Fruit fly (Drosophila melanogaster) whole organism, embryonic: ENCODE results near the gene fwd.
A peak's percentile ranks its signal among the peaks of the same experiment; 100 is the strongest.

Experiments
- Abd-B ChIP-seq: fragments of 200-800 bp; sonication (Bioruptor generic); optimal IDR thresholded peaks from 2 replicates; lab custom pipeline; 2018; ENCODE audit warnings: missing biosample characterization, mild to moderate bottlenecking, missing genetic modification characterization, moderate library complexity
- B-H1 ChIP-seq: fragments of 200-800 bp; sonication (Bioruptor generic); IDR thresholded peaks from 3 replicates; pipeline ENCODE4 v1.3.6; 2022; ENCODE audit warnings: missing biosample characterization, missing genetic modification characterization
- CG10267 ChIP-seq: fragments of 200-800 bp; sonication (Bioruptor generic); optimal IDR thresholded peaks from 2 replicates; lab custom pipeline; 2018; ENCODE audit warnings: missing biosample characterization, mild to moderate bottlenecking, missing genetic modification characterization, moderate library complexity
- CG11093 ChIP-seq: fragments of 200-800 bp; sonication (Bioruptor generic); IDR thresholded peaks from 3 replicates; pipeline ENCODE4 v1.3.6; 2022; ENCODE audit warnings: missing biosample characterization, missing genetic modification characterization
- CG12299 ChIP-seq: fragments of 200-800 bp; sonication (Bioruptor generic); optimal IDR thresholded peaks from 2 replicates; lab custom pipeline; 2018; ENCODE audit warnings: missing biosample characterization, mild to moderate bottlenecking, missing genetic modification characterization
- CG12769 ChIP-seq: fragments of 200-800 bp; sonication (Bioruptor generic); optimal IDR thresholded peaks from 2 replicates; lab custom pipeline; 2019; ENCODE audit warnings: missing biosample characterization, mild to moderate bottlenecking, missing genetic modification characterization, moderate library complexity
- CG13123 ChIP-seq: fragments of 200-800 bp; sonication (Bioruptor generic); optimal IDR thresholded peaks from 2 replicates; lab custom pipeline; 2016; ENCODE audit warnings: missing biosample characterization, missing genetic modification characterization
- CG13424 ChIP-seq: fragments of 200-800 bp; sonication (Bioruptor generic); optimal IDR thresholded peaks from 2 replicates; lab custom pipeline; 2019; ENCODE audit warnings: missing biosample characterization, mild to moderate bottlenecking, missing genetic modification characterization, moderate library complexity
- CG14441 ChIP-seq: fragments of 200-800 bp; sonication (Bioruptor generic); IDR thresholded peaks from 2 replicates; pipeline ENCODE4 v1.3.6; 2022; ENCODE audit warnings: missing biosample characterization, missing genetic modification characterization
- CG17829 ChIP-seq: fragments of 200-800 bp; optimal IDR thresholded peaks from 2 replicates; lab custom pipeline; 2019; ENCODE audit warnings: missing biosample characterization, mild to moderate bottlenecking, missing genetic modification characterization, moderate library complexity
- CG2120 ChIP-seq: fragments of 200-800 bp; sonication (Bioruptor generic); optimal IDR thresholded peaks from 3 replicates; lab custom pipeline; 2016; ENCODE audit warnings: missing biosample characterization, missing genetic modification characterization
- CG2875 ChIP-seq: fragments of 200-800 bp; sonication (Bioruptor generic); optimal IDR thresholded peaks from 2 replicates; lab custom pipeline; 2017; ENCODE audit warnings: missing biosample characterization, mild to moderate bottlenecking, missing genetic modification characterization, missing genetic modification reagents
- CG32532 ChIP-seq: fragments of 200-800 bp; sonication (Bioruptor generic); IDR thresholded peaks from 2 replicates; pipeline ENCODE4 v1.3.6; 2022; ENCODE audit warnings: missing biosample characterization, missing genetic modification characterization
- CG6272 ChIP-seq: fragments of 200-800 bp; sonication (Bioruptor generic); IDR thresholded peaks from 2 replicates; pipeline ENCODE4 v1.3.6; 2022; ENCODE audit warnings: missing biosample characterization, missing genetic modification characterization
- CG6791 ChIP-seq: fragments of 200-800 bp; sonication (Bioruptor generic); IDR thresholded peaks from 3 replicates; pipeline ENCODE4 v1.3.6; 2022; ENCODE audit warnings: missing biosample characterization, missing genetic modification characterization; ENCODE audit not compliant: partially characterized antibody
- CG7556 ChIP-seq: fragments of 200-800 bp; sonication (Bioruptor generic); optimal IDR thresholded peaks from 2 replicates; lab custom pipeline; 2017; ENCODE audit warnings: missing biosample characterization, mild to moderate bottlenecking, missing genetic modification characterization
- CG7987 ChIP-seq: fragments of 200-800 bp; sonication (Bioruptor generic); optimal IDR thresholded peaks from 2 replicates; lab custom pipeline; 2018; ENCODE audit warnings: missing biosample characterization, mild to moderate bottlenecking, missing genetic modification characterization, moderate library complexity
- CG9215 ChIP-seq: fragments of 200-800 bp; sonication (Bioruptor generic); IDR thresholded peaks from 2 replicates; pipeline ENCODE4 v1.3.6; 2022; ENCODE audit warnings: missing biosample characterization, missing genetic modification characterization
- CG9797 ChIP-seq: fragments of 200-800 bp; sonication (Bioruptor generic); optimal IDR thresholded peaks from 3 replicates; lab custom pipeline; 2018; ENCODE audit warnings: missing biosample characterization, mild to moderate bottlenecking, missing genetic modification characterization
- CG9817 ChIP-seq: fragments of 200-800 bp; sonication (Bioruptor generic); optimal IDR thresholded peaks from 2 replicates; lab custom pipeline; 2018; ENCODE audit warnings: missing biosample characterization, mild to moderate bottlenecking, missing genetic modification characterization, moderate library complexity
- D19A ChIP-seq: fragments of 200-800 bp; optimal IDR thresholded peaks from 3 replicates; lab custom pipeline; 2019; ENCODE audit warnings: missing biosample characterization, mild to moderate bottlenecking, missing genetic modification characterization, moderate library complexity
- Deaf1 ChIP-seq: fragments of 200-800 bp; optimal IDR thresholded peaks from 3 replicates; lab custom pipeline; 2019; ENCODE audit warnings: missing biosample characterization, mild to moderate bottlenecking, missing genetic modification characterization, moderate library complexity
- Dll ChIP-seq: fragments of 200-800 bp; sonication (Bioruptor generic); IDR thresholded peaks from 4 replicates; pipeline ENCODE4 v1.3.6; 2022; ENCODE audit warnings: missing biosample characterization, missing genetic modification characterization; ENCODE audit not compliant: partially characterized antibody
- Eip74EF ChIP-seq, 2 experiments: fragments of 200-800 bp in 1 of 2; fragments of >200 bp in 1 of 2; sonication (Bioruptor generic) in 1 of 2; optimal IDR thresholded peaks; 2 replicates each; lab custom pipeline; 2017 to 2019; ENCODE audit warnings: missing biosample characterization in 2 of 2, missing genetic modification characterization in 2 of 2, mild to moderate bottlenecking in 1 of 2, moderate library complexity in 1 of 2
- Lhr ChIP-seq: fragments of 200-800 bp; sonication (Bioruptor generic); optimal IDR thresholded peaks from 3 replicates; lab custom pipeline; 2017; ENCODE audit warnings: mild to moderate bottlenecking, missing biosample characterization, missing genetic modification reagents, missing genetic modification characterization
- MESR4 ChIP-seq: fragments of 200-800 bp; sonication (Bioruptor generic); optimal IDR thresholded peaks from 2 replicates; lab custom pipeline; 2018; ENCODE audit warnings: missing biosample characterization, mild to moderate bottlenecking, missing genetic modification characterization, moderate library complexity
- NC2β ChIP-seq: fragments of 200-800 bp; sonication (Bioruptor generic); optimal IDR thresholded peaks from 2 replicates; lab custom pipeline; 2016; ENCODE audit warnings: missing biosample characterization, missing genetic modification characterization
- NK7.1 ChIP-seq: fragments of 200-800 bp; sonication (Bioruptor generic); optimal IDR thresholded peaks from 3 replicates; lab custom pipeline; 2016; ENCODE audit warnings: missing biosample characterization, missing genetic modification characterization
- Nf-YA ChIP-seq: fragments of 200-800 bp; sonication (Bioruptor generic); IDR thresholded peaks from 2 replicates; pipeline ENCODE4 v1.3.6; 2022; ENCODE audit warnings: missing biosample characterization, missing genetic modification characterization
- Scr ChIP-seq: fragments of 200-800 bp; sonication (Bioruptor generic); IDR thresholded peaks from 2 replicates; pipeline ENCODE4 v1.3.6; 2022; ENCODE audit warnings: missing biosample characterization, missing genetic modification characterization; ENCODE audit not compliant: partially characterized antibody
- Xbp1 ChIP-seq: fragments of 200-800 bp; sonication (Bioruptor generic); optimal IDR thresholded peaks from 3 replicates; lab custom pipeline; 2016; ENCODE audit warnings: missing biosample characterization, mild to moderate bottlenecking, missing genetic modification characterization
- ato ChIP-seq: fragments of 200-800 bp; sonication (Bioruptor generic); IDR thresholded peaks from 2 replicates; pipeline ENCODE4 v1.3.6; 2022; ENCODE audit warnings: missing biosample characterization, missing genetic modification characterization; ENCODE audit not compliant: partially characterized antibody
- az2 ChIP-seq: fragments of 200-800 bp; sonication (Bioruptor generic); optimal IDR thresholded peaks from 3 replicates; lab custom pipeline; 2016; ENCODE audit warnings: missing biosample characterization, missing genetic modification characterization
- chm ChIP-seq: fragments of 200-800 bp; sonication (Bioruptor generic); IDR thresholded peaks from 2 replicates; pipeline ENCODE4 v1.3.6; 2022; ENCODE audit warnings: missing biosample characterization, missing genetic modification characterization
- crc ChIP-seq: fragments of 200-800 bp; sonication (Bioruptor generic); optimal IDR thresholded peaks from 2 replicates; lab custom pipeline; 2016; ENCODE audit warnings: missing biosample characterization, missing genetic modification characterization
- dmrt11E ChIP-seq: fragments of 200-800 bp; sonication (Bioruptor generic); optimal IDR thresholded peaks from 3 replicates; lab custom pipeline; 2018; ENCODE audit warnings: missing biosample characterization, mild to moderate bottlenecking, missing genetic modification characterization, moderate library complexity
- emc ChIP-seq: fragments of 200-800 bp; sonication (Bioruptor generic); optimal IDR thresholded peaks from 2 replicates; lab custom pipeline; 2016; ENCODE audit warnings: missing biosample characterization, missing genetic modification characterization
- gem ChIP-seq: fragments of 200-800 bp; sonication (Bioruptor generic); optimal IDR thresholded peaks from 2 replicates; lab custom pipeline; 2019; ENCODE audit warnings: missing biosample characterization, mild to moderate bottlenecking, missing genetic modification characterization, moderate library complexity
- jumu ChIP-seq: fragments of 200-800 bp; sonication (Bioruptor generic); optimal IDR thresholded peaks from 3 replicates; lab custom pipeline; 2016; ENCODE audit warnings: missing biosample characterization, missing genetic modification characterization
- klu ChIP-seq: fragments of 200-800 bp; sonication (Bioruptor generic); IDR thresholded peaks from 2 replicates; pipeline ENCODE4 v1.3.6; 2022; ENCODE audit warnings: missing biosample characterization, missing genetic modification characterization
- knrl ChIP-seq: fragments of 200-800 bp; sonication (Bioruptor generic); IDR thresholded peaks from 3 replicates; pipeline ENCODE4 v1.3.6; 2022; ENCODE audit warnings: missing biosample characterization, missing genetic modification characterization; ENCODE audit not compliant: partially characterized antibody
- lmd ChIP-seq: fragments of 200-800 bp; sonication (Bioruptor generic); IDR thresholded peaks from 2 replicates; pipeline ENCODE4 v1.3.6; 2022; ENCODE audit warnings: missing biosample characterization, missing genetic modification characterization
- onecut ChIP-seq: fragments of 200-800 bp; sonication (Bioruptor generic); IDR thresholded peaks from 2 replicates; pipeline ENCODE4 v1.3.6; 2022; ENCODE audit warnings: missing biosample characterization, missing genetic modification characterization
- pita ChIP-seq: fragments of 200-800 bp; sonication (Bioruptor generic); optimal IDR thresholded peaks from 2 replicates; lab custom pipeline; 2017; ENCODE audit warnings: missing biosample characterization, mild to moderate bottlenecking, missing genetic modification characterization
- sc ChIP-seq, 3 experiments: fragments of >200 bp in 2 of 3; fragments of 200-800 bp in 1 of 3; sonication (Bioruptor generic) in 1 of 3; optimal IDR thresholded peaks; 2 replicates in 2 of 3; 3 replicates in 1 of 3; lab custom pipeline; 2017; ENCODE audit warnings: mild to moderate bottlenecking in 1 of 3, missing biosample characterization in 1 of 3, missing genetic modification characterization in 1 of 3, missing genetic modification reagents in 1 of 3
- ttk ChIP-seq: fragments of 200-800 bp; sonication (Bioruptor generic); IDR thresholded peaks from 2 replicates; pipeline ENCODE4 v2.1.2; 2022; ENCODE audit warnings: missing biosample characterization, missing genetic modification characterization
- twi ChIP-seq: fragments of 200-800 bp; optimal IDR thresholded peaks from 2 replicates; lab custom pipeline; 2019; ENCODE audit warnings: missing biosample characterization, mild to moderate bottlenecking, missing genetic modification characterization, moderate library complexity

Gene fwd

dm6 chr3L:319145-320009 is at the start of gene fwd (continued):
- TF ChIP-seq crc (GFP tag; lab: Kevin White, UChicago) (no peak), ttk (GFP tag; lab: Robert Waterston, UW) (peak; percentile 14; the same call in 1 of the 2 replicates), CG6272 (GFP tag; lab: Robert Waterston, UW) (peak; percentile 25; the same call in 1 of the 2 replicates), CG10267 (tag; lab: Kevin White, UChicago) (peak; percentile 65), pita (GFP tag; lab: Kevin White, UChicago) (no peak), CG7556 (GFP tag; lab: Kevin White, UChicago) (peak; percentile 19), CG17829 (tag; lab: Kevin White, UChicago) (peak; percentile 70), Abd-B (GFP tag; lab: Kevin White, UChicago) (no peak), sc (optimal IDR thresholded peaks at IDR 0.05; lab: Kevin White, UChicago) (no peak), sc (GFP tag; optimal IDR thresholded peaks at IDR 0.05; lab: Kevin White, UChicago) (no peak), Xbp1 (GFP tag; lab: Kevin White, UChicago) (peak; percentile 31), CG9215 (no peak), CG12299 (tag; lab: Kevin White, UChicago) (no peak), ato (peak; percentile 44; the same call in 1 of the 2 replicates), CG14441 (GFP tag; lab: Robert Waterston, UW) (peak; percentile 20; the same call in 1 of the 2 replicates), MESR4 (GFP tag; lab: Kevin White, UChicago) (peak; percentile 80), jumu (peak; percentile 53), lmd (no peak), D19A (tag; lab: Kevin White, UChicago) (peak; percentile 36), Lhr (peak; percentile 78), CG32532 (GFP tag; lab: Robert Waterston, UW) (peak; percentile 36; the same call in 1 of the 2 replicates), Dll (GFP tag; lab: Robert Waterston, UW) (peak; percentile 41; the same call in 2 of the 4 replicates), CG13424 (tag; lab: Kevin White, UChicago) (peak; percentile 38), twi (peak; percentile 47), CG12769 (peak; percentile 31), CG9797 (peak; percentile 98), Eip74EF (GFP tag; optimal IDR thresholded peaks at IDR 0.05; lab: Kevin White, UChicago) (no peak), NK7.1 (no peak), Scr (no peak; the same call in none of the 2 replicates), CG7987 (GFP tag; lab: Kevin White, UChicago) (peak; percentile 28), Deaf1 (tag; lab: Kevin White, UChicago) (peak; percentile 68), NC2β (GFP tag; lab: Kevin White, UChicago) (peak; percentile 27), dmrt11E (tag; lab: Kevin White, UChicago) (peak; percentile 10), Nf-YA (GFP tag; lab: Robert Waterston, UW) (no peak), az2 (no peak), onecut (peak; percentile 74), CG11093 (GFP tag; lab: Robert Waterston, UW) (no peak), CG9817 (tag; lab: Kevin White, UChicago) (no peak), CG13123 (no peak), knrl (peak; percentile 58; the same call in 2 of the 3 replicates), gem (tag; lab: Kevin White, UChicago) (no peak), CG2120 (no peak), chm (GFP tag; lab: Robert Waterston, UW) (no peak; the same call in 1 of the 2 replicates), emc (GFP tag; lab: Kevin White, UChicago) (no peak), CG2875 (GFP tag; lab: Kevin White, UChicago) (peak; percentile 22), CG6791 (GFP tag; lab: Robert Waterston, UW) (peak; percentile 54; the same call in 1 of the 3 replicates), B-H1 (GFP tag; lab: Robert Waterston, UW) (no peak), klu (GFP tag; lab: Robert Waterston, UW) (no peak)
